Worm (Caenorhabditis elegans) whole organism, midembryonic: ENCODE results near the gene plg-1.

Source experiments
- ztf-23 ChIP-seq: fragments of 200-800 bp; sonication (Bioruptor generic); IDR thresholded peaks from 2 replicates; pipeline ENCODE4 v1.3.6; 2022; ENCODE audit warnings: missing genetic modification reagents, missing genetic modification characterization, missing compliant biosample characterization
- ztf-29 ChIP-seq: fragments of 200-800 bp; sonication (Bioruptor generic); IDR thresholded peaks from 2 replicates; pipeline ENCODE4 v1.3.6; 2022; ENCODE audit warnings: missing genetic modification reagents, missing genetic modification characterization, missing compliant biosample characterization

DNA sequence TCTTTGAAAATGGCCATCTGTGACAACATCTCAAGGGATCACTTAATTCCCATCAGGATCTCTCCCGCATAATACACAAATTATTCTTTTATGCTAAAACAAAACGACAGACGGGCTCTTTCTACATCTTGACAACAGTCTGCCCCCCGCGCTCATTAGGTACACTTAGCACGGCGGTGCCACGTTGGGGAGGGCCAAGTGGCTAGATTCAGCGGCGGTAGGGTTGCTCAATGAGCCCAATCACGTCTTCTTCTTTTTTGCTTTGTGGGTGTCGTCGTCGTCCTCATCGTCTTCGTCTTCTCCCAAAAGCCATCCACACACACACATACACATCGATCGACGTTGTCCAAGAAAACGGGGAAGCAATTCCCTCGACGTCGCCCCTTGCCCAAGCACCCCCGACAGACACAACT lies 21.0 kb downstream of the plg-1 start:
- TF ChIP-seq ztf-23 (GFP tag; lab: Robert Waterston, UW) = no peak; the same call in 1 of the 2 replicates
- TF ChIP-seq ztf-29 (GFP tag; lab: Robert Waterston, UW) = no peak
